Fruit fly (Drosophila melanogaster): ENCODE data around the gene btsz.

The btsz gene

DNA sequence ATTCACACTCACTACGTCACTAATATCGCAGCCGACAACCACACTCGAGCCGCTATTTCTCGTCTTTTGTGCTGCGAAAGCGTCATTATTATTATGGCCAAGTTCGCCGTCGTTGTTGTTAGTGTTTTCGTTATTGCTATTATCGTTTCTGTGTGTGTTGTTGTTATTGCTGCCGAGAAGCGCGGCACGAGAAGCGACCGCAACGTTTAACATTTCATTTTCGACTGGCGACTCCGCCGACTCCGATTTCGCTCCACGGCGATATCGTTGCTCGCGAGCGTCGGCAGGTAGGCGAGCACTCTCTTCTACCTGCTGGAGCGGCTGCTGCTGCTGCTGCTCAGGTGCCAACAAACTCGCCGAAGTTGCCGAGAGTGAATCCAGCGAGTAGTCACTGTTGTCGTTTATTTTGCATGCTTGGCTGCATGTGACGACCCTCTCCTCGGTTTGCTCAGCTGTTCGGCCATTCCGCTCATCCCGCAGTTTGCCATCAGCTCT lies 57.5 kb downstream of the btsz start:
- TF ChIP-seq CG8478 (optimal IDR thresholded peaks at IDR 0.05) = no peak
- no peak for TF ChIP-seq CTCF (optimal IDR thresholded peaks at IDR 0.05)

- TF ChIP-seq CTCF (optimal IDR thresholded peaks at IDR 0.05) (no peak), CG8478 (optimal IDR thresholded peaks at IDR 0.05) (no peak)
These were observed 64.6 kb downstream of the btsz start for dm6 chr3R:14810703-14811102.

dm6 chr3R:14801407-14801806 lies 73.9 kb downstream of the btsz start, which contains the start of gene CG14857:
Gene CG14857 (plus strand): TSS chr3R:14801773.
- no peak for TF ChIP-seq CTCF (optimal IDR thresholded peaks at IDR 0.05)
- no peak for TF ChIP-seq CG8478 (optimal IDR thresholded peaks at IDR 0.05)

DNA sequence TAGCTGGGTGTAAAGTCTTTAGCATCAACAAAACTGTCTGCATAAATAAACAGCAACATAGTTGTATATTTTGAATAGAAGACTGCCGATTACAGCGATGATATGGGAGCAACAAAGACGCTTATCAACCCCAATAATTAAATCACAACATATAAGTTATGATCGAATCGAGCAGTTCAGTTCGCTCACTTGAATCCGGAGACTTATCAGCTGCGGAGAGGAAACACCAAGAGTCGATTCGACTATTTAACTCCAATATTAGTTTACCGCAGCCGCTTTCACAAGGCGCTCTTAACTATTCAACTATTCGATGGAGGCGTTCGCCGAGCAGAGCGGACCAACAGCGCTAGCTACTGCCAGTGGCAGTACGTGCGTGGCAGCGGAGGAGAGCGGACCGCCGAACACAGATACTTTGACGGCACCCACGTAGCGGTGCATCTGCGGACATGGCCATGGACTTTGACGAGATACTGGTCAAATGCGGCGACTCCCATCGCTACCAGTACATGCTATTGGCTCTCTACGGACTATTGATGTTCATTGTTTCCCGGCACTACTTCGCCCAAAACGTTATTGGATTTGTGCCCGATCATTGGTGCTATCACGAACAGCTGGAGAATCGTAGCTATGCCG lies 76.5 kb downstream of the btsz start, which contains the start of gene CG14856:
Gene CG14856, plus strand, starts transcription at position 361 of the 633 bp plus-strand sequence.
- TF ChIP-seq CG8478 (optimal IDR thresholded peaks at IDR 0.05) (no peak), CTCF (optimal IDR thresholded peaks at IDR 0.05) (no peak)

DNA sequence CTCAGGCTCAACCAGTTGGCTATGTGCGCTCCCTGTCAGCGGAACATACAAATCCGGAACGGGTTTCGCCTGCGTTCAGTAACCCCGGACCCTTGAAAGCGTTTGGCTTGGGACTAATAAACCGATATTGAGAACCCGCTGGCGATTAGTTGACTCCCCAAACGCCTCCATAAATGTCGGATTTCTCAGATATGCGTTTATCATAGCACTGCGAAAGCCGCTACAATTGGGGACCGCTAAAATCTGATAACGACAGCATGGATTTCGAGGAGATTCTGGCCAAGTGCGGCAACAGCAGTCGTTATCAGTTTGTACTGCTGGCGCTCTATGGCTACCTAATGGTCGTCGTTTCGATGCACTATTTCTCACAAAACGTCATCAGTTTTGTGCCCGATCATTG lies 79.0 kb downstream of the btsz start, which contains the start of gene CG14855:
Gene CG14855, plus strand, starts transcription at position 12 of the 400 bp plus-strand sequence.
- TF ChIP-seq CG8478 (optimal IDR thresholded peaks at IDR 0.05) = no peak
- no peak for TF ChIP-seq CTCF (optimal IDR thresholded peaks at IDR 0.05)

DNA sequence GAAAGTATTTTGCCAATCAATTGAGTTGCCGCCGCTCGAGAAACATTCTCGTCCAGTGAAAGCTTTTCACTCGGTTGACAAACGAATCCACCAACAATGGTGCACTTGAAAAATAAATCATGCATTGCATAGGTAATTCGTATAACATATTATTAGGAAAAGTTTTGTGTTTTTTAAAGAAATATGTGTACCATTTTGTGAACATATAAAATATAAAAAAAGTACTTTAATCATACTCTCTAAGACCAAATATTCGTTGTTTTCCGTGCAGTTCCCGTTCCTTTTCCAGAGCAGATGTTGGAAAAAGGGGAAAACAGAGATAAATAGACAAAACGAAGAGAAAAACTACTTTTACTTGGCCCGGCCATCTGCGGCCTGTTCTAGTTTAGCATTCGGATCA lies 88.6 kb downstream of the btsz start:
- TF ChIP-seq CTCF (optimal IDR thresholded peaks at IDR 0.05) = no peak
- no peak for TF ChIP-seq CG8478 (optimal IDR thresholded peaks at IDR 0.05)

dm6 chr3R:14785335-14785734 lies 90.0 kb downstream of the btsz start:
- no peak for TF ChIP-seq CG8478 (optimal IDR thresholded peaks at IDR 0.05)
- TF ChIP-seq CTCF (optimal IDR thresholded peaks at IDR 0.05) = no peak

DNA sequence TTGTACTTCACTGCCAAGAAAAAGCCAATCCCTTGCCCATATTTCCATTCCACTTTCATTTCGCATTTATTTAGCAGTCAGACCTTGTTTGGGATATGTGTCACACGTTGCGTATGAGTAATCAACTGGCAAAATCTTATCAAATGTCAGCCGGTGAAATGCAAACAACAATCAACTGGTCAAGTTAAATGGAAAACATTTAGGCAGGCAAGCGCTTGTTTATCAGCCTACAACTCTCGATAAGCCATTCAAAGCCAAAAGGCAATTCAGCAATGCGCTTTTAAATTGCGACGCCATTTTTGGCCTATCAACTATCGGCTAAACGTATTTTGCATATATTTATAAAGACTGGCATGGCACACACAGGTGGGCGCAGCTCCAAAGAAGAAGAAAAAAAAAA lies 94.5 kb downstream of the btsz start:
- TF ChIP-seq CG8478 (optimal IDR thresholded peaks at IDR 0.05) (no peak), CTCF (optimal IDR thresholded peaks at IDR 0.05) (no peak)

DNA sequence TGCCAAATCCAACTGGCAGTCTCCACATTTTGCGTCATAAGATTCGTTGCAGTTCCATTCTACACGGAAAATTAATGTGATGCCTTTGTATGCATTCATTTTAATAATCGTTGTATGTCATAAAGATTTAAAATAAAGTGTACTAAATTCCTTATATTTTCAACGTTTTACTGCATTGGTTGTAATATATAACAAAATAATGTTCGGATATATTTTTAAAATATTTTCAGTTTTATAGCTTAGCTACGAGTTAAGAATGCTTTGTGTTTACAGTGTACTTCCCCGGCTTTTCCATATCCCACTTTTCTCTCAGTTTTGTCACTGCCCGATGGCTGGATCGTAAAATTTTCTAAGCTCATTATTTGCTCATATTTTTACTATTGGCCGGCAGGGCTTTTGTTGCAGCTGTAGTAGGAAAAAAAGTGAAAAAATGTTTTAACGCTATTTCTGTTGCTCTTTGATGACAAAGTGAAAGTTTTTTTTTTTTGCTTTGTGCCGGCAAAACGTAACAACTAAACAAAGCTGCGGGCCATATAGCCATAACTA lies 95.5 kb downstream of the btsz start:
- TF ChIP-seq CTCF (optimal IDR thresholded peaks at IDR 0.05) (no peak), CG8478 (optimal IDR thresholded peaks at IDR 0.05) (no peak)

dm6 chr3R:14775395-14775794 lies 99.9 kb downstream of the btsz start:
- no peak for TF ChIP-seq CG8478 (optimal IDR thresholded peaks at IDR 0.05)

DNA sequence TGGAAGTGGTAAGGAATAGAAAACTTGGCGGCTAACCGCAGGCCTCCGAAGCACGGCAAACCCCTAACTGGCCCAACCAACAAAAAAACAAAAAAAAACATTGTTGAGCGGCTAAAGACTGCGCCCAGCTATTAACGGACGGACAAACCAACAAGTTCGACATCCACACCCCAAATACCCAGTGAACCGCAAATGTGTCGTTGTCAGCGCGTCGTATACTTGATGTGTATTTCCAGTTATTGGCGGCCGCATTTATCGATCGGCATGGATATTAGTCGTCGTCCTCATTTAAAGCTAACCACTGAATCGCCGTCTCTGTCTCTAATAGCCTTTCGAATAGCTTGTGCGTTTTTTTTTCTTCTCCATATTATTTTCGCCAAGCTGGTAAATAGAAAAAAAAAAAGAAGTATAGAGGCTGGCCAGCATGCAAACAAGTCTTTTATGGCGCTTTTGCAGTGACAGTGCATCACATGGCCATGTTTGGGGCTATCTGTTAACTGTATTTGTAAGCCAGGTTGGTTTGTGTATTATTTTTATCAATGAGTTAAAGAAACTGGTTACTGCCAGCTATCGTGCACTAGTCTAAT lies 108.8 kb downstream of the btsz start:
- TF ChIP-seq CG8478 (optimal IDR thresholded peaks at IDR 0.05) (no peak), CTCF (optimal IDR thresholded peaks at IDR 0.05) (no peak)

- TF ChIP-seq CTCF (optimal IDR thresholded peaks at IDR 0.05) (no peak), CG8478 (optimal IDR thresholded peaks at IDR 0.05) (no peak)
These were observed 109.8 kb downstream of the btsz start for dm6 chr3R:14765364-14765993.

DNA sequence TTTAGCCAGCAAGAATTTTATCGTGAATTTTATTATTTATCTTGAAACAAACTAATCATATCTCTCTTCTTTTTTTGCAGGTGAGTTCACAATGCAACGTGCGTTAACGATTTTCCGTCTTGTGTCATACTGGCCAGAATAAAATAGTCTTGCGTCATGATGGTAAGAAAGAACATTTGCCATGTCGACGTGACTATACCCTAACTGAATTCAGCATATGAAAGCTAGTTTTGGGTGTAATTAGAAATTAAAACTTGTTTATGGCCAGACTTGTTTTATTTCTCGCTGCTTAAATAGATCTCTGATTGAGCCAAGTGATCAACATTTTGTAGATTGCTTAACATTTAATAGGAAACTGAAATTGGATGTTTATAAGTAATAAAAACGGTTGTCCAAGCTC lies 111.2 kb downstream of the btsz start:
- TF ChIP-seq CTCF (optimal IDR thresholded peaks at IDR 0.05) (no peak), CG8478 (optimal IDR thresholded peaks at IDR 0.05) (no peak)

DNA sequence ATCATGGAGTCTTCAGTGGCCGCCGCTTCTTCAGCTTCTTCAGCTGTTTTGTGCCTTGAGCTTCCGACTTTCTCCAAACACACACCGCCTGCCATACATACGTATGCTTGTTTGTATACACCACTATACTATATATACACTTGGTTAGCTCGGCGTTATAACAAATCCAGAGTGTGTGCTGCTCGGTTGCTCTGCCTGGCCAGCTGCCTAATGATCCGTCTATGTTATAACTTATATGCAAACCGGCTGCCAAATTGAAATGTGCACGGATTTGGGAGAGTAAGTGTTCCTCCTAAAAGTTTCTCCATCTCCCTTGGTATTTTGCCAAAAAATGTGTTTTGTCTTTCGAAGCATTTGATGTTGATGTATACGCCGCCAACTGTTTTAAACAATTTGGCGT lies 111.8 kb downstream of the btsz start:
- TF ChIP-seq CG8478 (optimal IDR thresholded peaks at IDR 0.05) (no peak), CTCF (optimal IDR thresholded peaks at IDR 0.05) (no peak)

dm6 chr3R:14761060-14761459 lies 114.2 kb downstream of the btsz start:
- TF ChIP-seq CTCF (optimal IDR thresholded peaks at IDR 0.05) = no peak

dm6 chr3R:14758331-14758730 lies 117.0 kb downstream of the btsz start:
- TF ChIP-seq CTCF (optimal IDR thresholded peaks at IDR 0.05) = no peak
- no peak for TF ChIP-seq CG8478 (optimal IDR thresholded peaks at IDR 0.05)
